Worm (Caenorhabditis elegans): ENCODE measurements around the gene bcl-7.

- TF ChIP-seq mxl-3 (GFP tag; optimal IDR thresholded peaks at IDR 0.05) (no peak), ceh-82 (tag; optimal IDR thresholded peaks at IDR 0.05) (no peak), nhr-6 (tag; optimal IDR thresholded peaks at IDR 0.05) (no peak), nhr-76 (tag; optimal IDR thresholded peaks at IDR 0.05) (no peak), fkh-10 (GFP tag; optimal IDR thresholded peaks at IDR 0.05) (peak; percentile 76), nhr-77 (tag; optimal IDR thresholded peaks at IDR 0.05) (no peak), snpc-1.2 (GFP tag; IDR thresholded peaks at IDR 0.05) (no peak), jun-1 (tag; optimal IDR thresholded peaks at IDR 0.05) (no peak)
These were observed 23.9 kb downstream of the bcl-7 start for ce11 chrIII:5949817-5950216.

All from whole organism, L4 larva.